Worm (Caenorhabditis elegans) whole organism, mixed stage, embryonic: Measurements from ENCODE around the gene M79.2.

Source experiments
- cnd-1 ChIP-seq: fragments of 200-800 bp; sonication (Bioruptor generic); optimal IDR thresholded peaks from 2 replicates; lab custom pipeline; 2018; ENCODE audit warnings: mild to moderate bottlenecking, missing genetic modification characterization, missing compliant biosample characterization
- elt-3 ChIP-seq: fragments of 150-350 bp; optimal IDR thresholded peaks from 2 replicates; lab custom pipeline; 2014; ENCODE audit warnings: missing biosample characterization, missing genetic modification characterization
- ham-2 ChIP-seq: fragments of 200-800 bp; sonication (Bioruptor generic); optimal IDR thresholded peaks from 2 replicates; lab custom pipeline; 2018; ENCODE audit warnings: mild to moderate bottlenecking, missing genetic modification characterization, missing compliant biosample characterization
- lsy-2 ChIP-seq: fragments of 150-350 bp; optimal IDR thresholded peaks from 2 replicates; lab custom pipeline; 2014; ENCODE audit warnings: missing biosample characterization, missing genetic modification characterization
- pha-4 ChIP-seq: fragments of 150-350 bp; optimal IDR thresholded peaks from 2 replicates; lab custom pipeline; 2018; ENCODE audit warnings: missing biosample characterization, missing genetic modification reagents, missing genetic modification characterization
- sem-2 ChIP-seq: fragments of 200-800 bp; sonication (Bioruptor generic); optimal IDR thresholded peaks from 2 replicates; lab custom pipeline; 2018; ENCODE audit warnings: mild to moderate bottlenecking, missing genetic modification characterization, missing compliant biosample characterization
- snpc-4 ChIP-seq: fragments of 150-350 bp; optimal IDR thresholded peaks from 2 replicates; lab custom pipeline; 2014; ENCODE audit warnings: missing biosample characterization, missing genetic modification characterization
- ztf-11 ChIP-seq: fragments of 150-350 bp; optimal IDR thresholded peaks from 2 replicates; lab custom pipeline; 2014; ENCODE audit warnings: missing biosample characterization, missing genetic modification characterization

- TF ChIP-seq cnd-1 (tag; lab: Kevin White, UChicago) (no peak), ztf-11 (tag; lab: Kevin White, UChicago) (no peak), pha-4 (tag; lab: Kevin White, UChicago) (no peak), sem-2 (GFP tag; lab: Kevin White, UChicago) (no peak), snpc-4 (no peak), ham-2 (GFP tag; lab: Kevin White, UChicago) (peak; percentile 36), elt-3 (no peak), lsy-2 (no peak)
These were observed 48.9 kb upstream of the M79.2 start for ce11 chrX:10677552-10677951.
